Fruit fly (Drosophila melanogaster): ENCODE data around the gene Usp7.

DNA sequence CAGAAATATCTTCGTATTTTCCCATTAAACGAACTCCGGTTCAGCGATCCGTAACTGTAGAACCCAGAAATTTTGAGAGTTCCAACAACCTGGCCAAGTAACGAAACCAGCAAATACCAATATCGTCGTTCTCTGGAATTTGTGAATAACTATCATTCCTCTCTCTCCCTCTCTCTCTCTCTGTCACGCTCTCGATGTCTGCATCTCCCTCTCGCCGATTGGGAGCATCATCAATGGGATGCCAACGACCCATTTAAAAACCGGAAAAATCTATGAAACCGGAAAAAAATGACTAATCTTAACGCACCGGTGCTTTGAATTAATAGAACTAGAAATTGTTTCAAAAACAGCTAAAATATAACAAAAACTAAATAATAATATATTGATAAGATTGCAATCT, 21.2 kb downstream of the Usp7 start:
- TF ChIP-seq Sin3A (optimal IDR thresholded peaks at IDR 0.05) (no peak), sc (optimal IDR thresholded peaks at IDR 0.05) (no peak), sc (GFP tag; optimal IDR thresholded peaks at IDR 0.05) (no peak), CG2678 (tag; optimal IDR thresholded peaks at IDR 0.05) (no peak), gcm2 (GFP tag; optimal IDR thresholded peaks at IDR 0.05) (no peak)
